Worm (Caenorhabditis elegans) whole organism, L4/young adult: ENCODE data around the gene F44E2.7.

Experiments
- W03F9.2 ChIP-seq: fragments of 150-350 bp; optimal IDR thresholded peaks from 2 replicates; lab custom pipeline; 2014; ENCODE audit warnings: missing biosample characterization, missing genetic modification characterization
- dao-5 ChIP-seq: sonication (generic microtip); optimal IDR thresholded peaks from 2 replicates; lab custom pipeline; 2016; ENCODE audit warnings: missing genotype, missing genetic modification characterization, moderate library complexity, missing compliant biosample characterization
- him-1 ChIP-seq: sonication (generic microtip); optimal IDR thresholded peaks from 2 replicates; lab custom pipeline; 2016; ENCODE audit warnings: missing genotype, missing genetic modification reagents, missing genetic modification characterization, missing compliant biosample characterization

DNA sequence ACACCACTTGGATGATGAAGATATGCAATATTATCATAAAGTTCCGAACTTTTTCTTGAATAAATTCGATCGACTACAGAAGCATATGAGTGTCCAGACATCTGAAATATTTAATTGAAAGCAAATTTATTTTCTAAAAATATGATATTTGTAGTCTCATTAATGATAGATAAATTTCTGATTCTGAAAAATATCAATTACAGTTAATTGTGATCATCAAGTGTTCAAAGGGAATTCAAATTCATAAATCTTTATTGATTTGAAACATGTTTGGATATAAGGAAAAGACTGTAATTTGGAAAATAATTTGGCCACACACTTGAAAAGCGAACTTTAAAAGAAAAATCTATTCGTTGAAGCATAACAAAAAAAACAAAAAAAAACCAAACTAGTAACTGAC, 41.0 kb downstream of the F44E2.7 start, which contains the start of gene F54F2.7:
- TF ChIP-seq him-1 (tag; lab: Kevin White, UChicago) (no peak), dao-5 (tag; lab: Kevin White, UChicago) (no peak), W03F9.2 (tag; lab: Kevin White, UChicago) (no peak)
